Worm (Caenorhabditis elegans): ENCODE results near the gene snn-1.

ce11 chrIV:1818467-1819076 lies 3.7 kb upstream of the snn-1 start:
- TF ChIP-seq fos-1 (tag; optimal IDR thresholded peaks at IDR 0.05) = no peak
- no peak for TF ChIP-seq mxl-2 (GFP tag; conservative IDR thresholded peaks at IDR 0.05)
- no peak for TF ChIP-seq unc-39 (tag; optimal IDR thresholded peaks at IDR 0.05)
- no peak for TF ChIP-seq fkh-10 (GFP tag; optimal IDR thresholded peaks at IDR 0.05)
- no peak for TF ChIP-seq unc-130 (GFP tag; optimal IDR thresholded peaks at IDR 0.05)
- no peak for TF ChIP-seq ztf-11 (tag; optimal IDR thresholded peaks at IDR 0.05)
